Fruit fly (Drosophila melanogaster): ENCODE measurements around the gene Rnf11.

- no peak for TF ChIP-seq CTCF (optimal IDR thresholded peaks at IDR 0.05)
- no peak for TF ChIP-seq CG8478 (optimal IDR thresholded peaks at IDR 0.05)
Observed at dm6 chr4:313696-314104, 1.0 kb upstream of the Rnf11 start, which contains the start of gene Zip102B.

Data from S2 (cell line).